Worm (Caenorhabditis elegans) whole organism, L2 larva: ENCODE results near the gene scl-8.
A peak's percentile ranks its signal among the peaks of the same experiment; 100 is the strongest.

ENCODE experiments used
- C34F6.9 ChIP-seq: fragments of 150-350 bp; optimal IDR thresholded peaks from 2 replicates; lab custom pipeline; 2014; ENCODE audit warnings: missing biosample characterization, missing genetic modification characterization
- F13H6.1 ChIP-seq: sonication (generic microtip); optimal IDR thresholded peaks from 2 replicates; lab custom pipeline; 2016; ENCODE audit warnings: missing genetic modification characterization, missing compliant biosample characterization
- R02D3.7 ChIP-seq: fragments of 150-350 bp; optimal IDR thresholded peaks from 2 replicates; lab custom pipeline; 2014; ENCODE audit warnings: missing biosample characterization, missing genetic modification characterization
- Y55F3AM.14 ChIP-seq: fragments of 200-800 bp; sonication (Bioruptor generic); optimal IDR thresholded peaks from 2 replicates; lab custom pipeline; 2018; ENCODE audit warnings: mild to moderate bottlenecking, missing genetic modification characterization, missing compliant biosample characterization
- ZK546.5 ChIP-seq: sonication (generic microtip); optimal IDR thresholded peaks from 2 replicates; lab custom pipeline; 2017; ENCODE audit warnings: missing biosample characterization, missing genetic modification characterization
- alr-1 ChIP-seq: fragments of 150-350 bp; optimal IDR thresholded peaks from 2 replicates; lab custom pipeline; 2014; ENCODE audit warnings: missing biosample characterization, missing genetic modification characterization
- aly-2 ChIP-seq: fragments of 150-350 bp; optimal IDR thresholded peaks from 2 replicates; lab custom pipeline; 2014; ENCODE audit warnings: missing biosample characterization, missing genetic modification characterization
- ama-1 ChIP-seq: fragments of 150-350 bp; optimal IDR thresholded peaks from 2 replicates; lab custom pipeline; 2018; ENCODE audit warnings: inconsistent platforms
- blmp-1 ChIP-seq: sonication (generic microtip); optimal IDR thresholded peaks from 2 replicates; lab custom pipeline; 2017; ENCODE audit warnings: missing genetic modification characterization, mild to moderate bottlenecking, missing compliant biosample characterization, antibody characterized with exemption, moderate library complexity; ENCODE audit not compliant: insufficient read depth
- ceh-16 ChIP-seq: fragments of 150-350 bp; optimal IDR thresholded peaks from 2 replicates; lab custom pipeline; 2014; ENCODE audit warnings: missing biosample characterization, missing genetic modification characterization
- ceh-82 ChIP-seq: fragments of 150-350 bp; optimal IDR thresholded peaks from 2 replicates; lab custom pipeline; 2014; ENCODE audit warnings: missing biosample characterization, missing genetic modification characterization
- crh-2 ChIP-seq: sonication (generic microtip); optimal IDR thresholded peaks from 2 replicates; lab custom pipeline; 2017; ENCODE audit warnings: missing biosample characterization, missing genetic modification characterization
- dmd-4 ChIP-seq: sonication (generic microtip); optimal IDR thresholded peaks from 2 replicates; lab custom pipeline; 2017; ENCODE audit warnings: missing biosample characterization, missing genetic modification characterization
- egl-27 ChIP-seq: sonication (generic microtip); optimal IDR thresholded peaks from 3 replicates; lab custom pipeline; 2017; ENCODE audit warnings: missing biosample characterization, missing genetic modification reagents, missing genetic modification characterization
- elt-1 ChIP-seq: fragments of 150-350 bp; optimal IDR thresholded peaks from 2 replicates; lab custom pipeline; 2014; ENCODE audit warnings: missing biosample characterization, missing genetic modification characterization
- elt-3 ChIP-seq: sonication (generic microtip); optimal IDR thresholded peaks from 2 replicates; lab custom pipeline; 2017; ENCODE audit warnings: missing biosample characterization, missing genetic modification characterization
- fos-1 ChIP-seq: fragments of 150-350 bp; optimal IDR thresholded peaks from 2 replicates; lab custom pipeline; 2014; ENCODE audit warnings: missing biosample characterization, missing genetic modification characterization
- gmeb-1 ChIP-seq: fragments of 150-350 bp; optimal IDR thresholded peaks from 2 replicates; lab custom pipeline; 2014; ENCODE audit warnings: missing biosample characterization, missing genetic modification characterization
- lin-11 ChIP-seq: fragments of 150-350 bp; sonication (generic microtip); optimal IDR thresholded peaks from 2 replicates; lab custom pipeline; 2014; ENCODE audit warnings: missing biosample characterization, missing genetic modification characterization, inconsistent platforms, mixed read lengths
- lin-13 ChIP-seq: fragments of 150-350 bp; optimal IDR thresholded peaks from 2 replicates; lab custom pipeline; 2014; ENCODE audit warnings: missing biosample characterization, missing genetic modification reagents, missing genetic modification characterization
- lin-39 ChIP-seq: fragments of 150-350 bp; optimal IDR thresholded peaks from 2 replicates; lab custom pipeline; 2014; ENCODE audit warnings: missing biosample characterization, missing genetic modification reagents, missing genetic modification characterization
- lsy-2 ChIP-seq, 2 experiments: fragments of 150-350 bp in 1 of 2; sonication (generic microtip) in 1 of 2; optimal IDR thresholded peaks; 2 replicates each; lab custom pipeline; 2014 to 2017; ENCODE audit warnings: missing biosample characterization in 2 of 2, missing genetic modification characterization in 2 of 2
- mab-5 ChIP-seq: fragments of 150-350 bp; optimal IDR thresholded peaks from 2 replicates; lab custom pipeline; 2014; ENCODE audit warnings: missing biosample characterization, missing genetic modification characterization
- mbf-1 ChIP-seq: sonication (generic microtip); optimal IDR thresholded peaks from 2 replicates; lab custom pipeline; 2017; ENCODE audit warnings: missing biosample characterization, missing genetic modification characterization
- mdl-1 ChIP-seq, 2 experiments: fragments of 150-350 bp in 1 of 2; sonication (generic microtip) in 1 of 2; optimal IDR thresholded peaks; 2 replicates each; lab custom pipeline; 2017; ENCODE audit warnings: missing biosample characterization in 2 of 2, missing genetic modification characterization in 2 of 2
- nhr-10 ChIP-seq: sonication (generic microtip); optimal IDR thresholded peaks from 2 replicates; lab custom pipeline; 2017; ENCODE audit warnings: missing biosample characterization, missing genetic modification characterization
- nhr-11 ChIP-seq: fragments of 150-350 bp; optimal IDR thresholded peaks from 2 replicates; lab custom pipeline; 2014; ENCODE audit warnings: missing biosample characterization, missing genetic modification characterization
- nhr-12 ChIP-seq: fragments of 150-350 bp; optimal IDR thresholded peaks from 2 replicates; lab custom pipeline; 2014; ENCODE audit warnings: missing biosample characterization, missing genetic modification characterization
- nhr-129 ChIP-seq: fragments of 150-350 bp; optimal IDR thresholded peaks from 2 replicates; lab custom pipeline; 2014; ENCODE audit warnings: missing biosample characterization, missing genetic modification characterization
- nhr-21 ChIP-seq: fragments of 150-350 bp; optimal IDR thresholded peaks from 2 replicates; lab custom pipeline; 2014; ENCODE audit warnings: missing biosample characterization, missing genetic modification characterization
- nhr-23 ChIP-seq: fragments of 150-350 bp; optimal IDR thresholded peaks from 2 replicates; lab custom pipeline; 2014; ENCODE audit warnings: missing biosample characterization, missing genetic modification reagents, missing genetic modification characterization
- nhr-237 ChIP-seq: fragments of 150-350 bp; optimal IDR thresholded peaks from 2 replicates; lab custom pipeline; 2014; ENCODE audit warnings: missing biosample characterization, missing genetic modification characterization
- nhr-25 ChIP-seq: fragments of 150-350 bp; sonication (generic microtip); optimal IDR thresholded peaks from 3 replicates; lab custom pipeline; 2014; ENCODE audit warnings: missing biosample characterization, missing genetic modification characterization
- nhr-6 ChIP-seq: fragments of 150-350 bp; optimal IDR thresholded peaks from 2 replicates; lab custom pipeline; 2014; ENCODE audit warnings: missing biosample characterization, missing genetic modification characterization
- nhr-77 ChIP-seq: fragments of 150-350 bp; optimal IDR thresholded peaks from 2 replicates; lab custom pipeline; 2014; ENCODE audit warnings: missing biosample characterization, missing genetic modification characterization
- peb-1 ChIP-seq: fragments of 150-350 bp; optimal IDR thresholded peaks from 2 replicates; lab custom pipeline; 2014; ENCODE audit warnings: missing biosample characterization, missing genetic modification characterization
- sem-4 ChIP-seq: fragments of 150-350 bp; optimal IDR thresholded peaks from 2 replicates; lab custom pipeline; 2014; ENCODE audit warnings: missing biosample characterization, missing genetic modification reagents, missing genetic modification characterization
- skn-1 ChIP-seq: sonication (generic microtip); optimal IDR thresholded peaks from 2 replicates; lab custom pipeline; 2017; ENCODE audit warnings: missing biosample characterization, missing genetic modification characterization
- sma-3 ChIP-seq: sonication (generic microtip); optimal IDR thresholded peaks from 2 replicates; lab custom pipeline; 2016; ENCODE audit warnings: missing genetic modification reagents, missing genetic modification characterization, missing compliant biosample characterization
- sma-9 ChIP-seq, 2 experiments: fragments of 150-350 bp in 1 of 2; sonication (generic microtip) in 1 of 2; optimal IDR thresholded peaks; 2 replicates each; lab custom pipeline; 2014 to 2016; ENCODE audit warnings: missing genetic modification characterization in 2 of 2, mild to moderate bottlenecking in 1 of 2, missing biosample characterization in 1 of 2, missing compliant biosample characterization in 1 of 2, missing genetic modification reagents in 1 of 2, moderate library complexity in 1 of 2
- snpc-4 ChIP-seq: fragments of 150-350 bp; optimal IDR thresholded peaks from 2 replicates; lab custom pipeline; 2014; ENCODE audit warnings: missing biosample characterization, missing genetic modification characterization
- unc-39 ChIP-seq: fragments of 150-350 bp; optimal IDR thresholded peaks from 2 replicates; lab custom pipeline; 2014; ENCODE audit warnings: missing biosample characterization, missing genetic modification characterization
- unc-55 ChIP-seq: fragments of 150-350 bp; sonication (generic microtip); optimal IDR thresholded peaks from 3 replicates; lab custom pipeline; 2014; ENCODE audit warnings: missing biosample characterization, missing genetic modification reagents, missing genetic modification characterization
- unc-62 ChIP-seq: fragments of 150-350 bp; optimal IDR thresholded peaks from 2 replicates; lab custom pipeline; 2014; ENCODE audit warnings: missing biosample characterization, missing genetic modification reagents, missing genetic modification characterization
- zag-1 ChIP-seq: fragments of 150-350 bp; optimal IDR thresholded peaks from 2 replicates; lab custom pipeline; 2014; ENCODE audit warnings: missing biosample characterization, missing genetic modification characterization
- ztf-1 ChIP-seq: fragments of 200-800 bp; sonication (Bioruptor generic); conservative IDR thresholded peaks from 2 replicates; pipeline ENCODE4 v1.3.6; 2022; ENCODE audit warnings: missing genetic modification characterization, missing compliant biosample characterization
- ztf-11 ChIP-seq: sonication (generic microtip); optimal IDR thresholded peaks from 2 replicates; lab custom pipeline; 2017; ENCODE audit warnings: missing biosample characterization, missing genetic modification characterization
- ztf-4 ChIP-seq: fragments of 150-350 bp; optimal IDR thresholded peaks from 2 replicates; lab custom pipeline; 2014; ENCODE audit warnings: missing biosample characterization, missing genetic modification characterization

Gene scl-8

DNA sequence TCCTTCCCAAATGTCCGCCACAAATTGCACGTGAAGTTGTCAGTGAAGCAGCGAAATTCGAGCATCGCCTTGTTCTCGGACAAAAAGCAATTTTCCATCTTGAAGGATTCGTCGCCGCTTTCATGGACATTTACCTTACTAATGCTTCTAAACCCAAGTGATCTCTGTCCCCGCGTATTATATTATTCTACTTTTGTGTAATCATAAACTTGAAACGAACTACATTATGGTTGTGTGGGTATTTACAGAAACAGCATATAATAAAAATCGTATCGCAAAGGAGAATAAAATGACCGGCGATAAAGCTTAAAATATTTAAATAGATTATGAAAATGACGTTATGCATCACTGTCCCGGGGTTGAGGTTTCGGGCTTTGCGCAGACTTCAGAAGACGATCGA is 25.2 kb downstream of the scl-8 start:
- TF ChIP-seq lsy-2 (tag; optimal IDR thresholded peaks at IDR 0.05; lab: Kevin White, UChicago) (no peak), peb-1 (tag; lab: Kevin White, UChicago) (no peak), lin-11 (tag; lab: Kevin White, UChicago) (no peak), nhr-129 (tag; lab: Kevin White, UChicago) (peak; percentile 27), nhr-77 (tag; lab: Kevin White, UChicago) (no peak), skn-1 (no peak)

DNA sequence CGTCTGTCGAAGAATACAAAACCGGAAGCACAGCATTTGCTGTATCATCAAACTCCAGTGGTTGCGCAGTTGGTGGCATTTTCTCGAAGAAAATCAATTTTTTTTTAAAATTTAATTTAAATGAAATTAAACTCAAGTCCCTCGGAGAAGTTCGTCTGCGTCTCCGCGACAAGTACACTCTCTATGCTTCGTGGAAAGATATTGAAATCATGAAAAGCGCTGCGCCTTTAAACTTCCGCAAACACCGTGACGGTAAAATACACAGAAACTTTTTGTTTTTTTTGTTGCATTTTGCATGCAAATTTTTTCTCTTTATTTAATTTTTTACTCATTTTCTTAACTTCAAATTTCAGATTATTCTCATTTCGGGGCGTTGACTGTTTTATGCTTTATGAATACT is 27.1 kb downstream of the scl-8 start, which contains the start of the genes dli-1, tin-9.2 and exos-4.1:
dli-1 (minus strand) TSS at position 141 of the 400 bp plus-strand sequence.
tin-9.2 (plus strand) TSS at position 344 of the 400 bp plus-strand sequence.
exos-4.1 (plus strand) TSS at position 348 of the 400 bp plus-strand sequence.
- no peak for TF ChIP-seq ztf-11
- TF ChIP-seq ama-1 (lab: Kevin White, UChicago): peak; percentile 8
- TF ChIP-seq ZK546.5 (tag; lab: Kevin White, UChicago): peak; percentile 19
- no peak for TF ChIP-seq zag-1
- no peak for TF ChIP-seq nhr-10 (tag; lab: Kevin White, UChicago)
- no peak for TF ChIP-seq ceh-82
- TF ChIP-seq sma-9 (GFP tag; optimal IDR thresholded peaks at IDR 0.05; lab: Kevin White, UChicago): no peak
- no peak for TF ChIP-seq sma-9 (tag; optimal IDR thresholded peaks at IDR 0.05; lab: Kevin White, UChicago)
- no peak for TF ChIP-seq snpc-4
- peak; percentile 23 for TF ChIP-seq lin-11 (tag; lab: Kevin White, UChicago)
- TF ChIP-seq F13H6.1 (tag; lab: Kevin White, UChicago): peak; percentile 53
- TF ChIP-seq C34F6.9 (tag; lab: Kevin White, UChicago): peak; percentile 91
- TF ChIP-seq mab-5 (tag; lab: Kevin White, UChicago): peak; percentile 67
- TF ChIP-seq nhr-21 (tag; lab: Kevin White, UChicago): no peak
- peak in 1 of 2 experiments; percentile 5 for TF ChIP-seq mdl-1 (tag; optimal IDR thresholded peaks at IDR 0.05; lab: Kevin White, UChicago)
- peak; percentile 90 for TF ChIP-seq nhr-129 (tag; lab: Kevin White, UChicago)
- peak; percentile 65 for TF ChIP-seq nhr-25 (tag; lab: Kevin White, UChicago)
- TF ChIP-seq blmp-1 (tag; lab: Kevin White, UChicago): peak; percentile 6
- no peak for TF ChIP-seq nhr-6 (tag; lab: Kevin White, UChicago)
- no peak for TF ChIP-seq elt-3 (tag; lab: Kevin White, UChicago)
- no peak for TF ChIP-seq nhr-237 (tag; lab: Kevin White, UChicago)
- TF ChIP-seq crh-2 (tag; lab: Kevin White, UChicago): peak; percentile 82
- no peak for TF ChIP-seq ceh-16 (tag; lab: Kevin White, UChicago)
- TF ChIP-seq ztf-1 (GFP tag; lab: Robert Waterston, UW): no peak
- peak; percentile 65 to 90 for TF ChIP-seq lsy-2 (tag; optimal IDR thresholded peaks at IDR 0.05; lab: Kevin White, UChicago)
- no peak for TF ChIP-seq elt-1
- no peak for TF ChIP-seq mbf-1 (tag; lab: Kevin White, UChicago)
- no peak for TF ChIP-seq nhr-12 (tag; lab: Kevin White, UChicago)
- no peak for TF ChIP-seq nhr-77 (tag; lab: Kevin White, UChicago)
- no peak for TF ChIP-seq aly-2 (tag; lab: Kevin White, UChicago)
- TF ChIP-seq ztf-4: no peak
- TF ChIP-seq nhr-23 (tag; lab: Kevin White, UChicago): no peak
- TF ChIP-seq R02D3.7 (tag; lab: Kevin White, UChicago): no peak
- TF ChIP-seq lin-39 (tag; lab: Kevin White, UChicago): no peak
- peak; percentile 84 for TF ChIP-seq gmeb-1 (tag; lab: Kevin White, UChicago)
- TF ChIP-seq peb-1 (tag; lab: Kevin White, UChicago): no peak
- no peak for TF ChIP-seq unc-39 (tag; lab: Kevin White, UChicago)
- peak; percentile 89 for TF ChIP-seq unc-55 (GFP tag; lab: Kevin White, UChicago)
- TF ChIP-seq skn-1: no peak
- TF ChIP-seq nhr-11 (tag; lab: Kevin White, UChicago): no peak
- no peak for TF ChIP-seq alr-1 (tag; lab: Kevin White, UChicago)
- TF ChIP-seq unc-62 (GFP tag; lab: Kevin White, UChicago): no peak
- no peak for TF ChIP-seq dmd-4 (tag; lab: Kevin White, UChicago)
- TF ChIP-seq Y55F3AM.14 (GFP tag; lab: Kevin White, UChicago): no peak
- TF ChIP-seq sem-4 (tag; lab: Kevin White, UChicago): no peak
- TF ChIP-seq egl-27 (tag; lab: Kevin White, UChicago): no peak
- TF ChIP-seq sma-3: peak; percentile 40
- peak; percentile 47 for TF ChIP-seq fos-1 (tag; lab: Kevin White, UChicago)
- peak; percentile 66 for TF ChIP-seq lin-13 (GFP tag; lab: Kevin White, UChicago)
